Worm (Caenorhabditis elegans): ENCODE results near the gene pie-1.

Gene pie-1

DNA sequence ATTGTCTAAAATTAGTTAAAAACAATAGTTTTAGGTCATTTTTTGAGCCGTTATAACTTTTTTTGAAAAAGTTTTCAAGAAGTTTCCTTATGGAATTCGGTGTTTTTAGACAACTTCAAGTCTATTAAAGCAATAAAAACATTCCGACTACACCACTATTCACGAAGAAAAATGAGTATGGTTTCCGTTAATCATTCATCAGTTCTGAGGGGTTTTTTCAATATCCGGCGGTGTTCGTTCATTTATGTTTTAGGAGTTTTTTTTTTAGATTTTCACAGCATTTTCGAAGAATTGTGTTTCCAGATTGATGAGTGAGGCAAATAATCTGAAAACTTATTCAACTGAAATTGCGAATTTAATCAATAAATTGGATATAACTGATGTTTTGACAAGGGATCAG lies 7.4 kb downstream of the pie-1 start, which contains the start of gene Y49E10.27:
Y49E10.27 (plus strand) TSS at position 301 of the 400 bp plus-strand sequence.
- TF ChIP-seq flh-1 (GFP tag; optimal IDR thresholded peaks at IDR 0.05) (no peak), unc-39 (tag; optimal IDR thresholded peaks at IDR 0.05) (no peak), ztf-11 (tag; optimal IDR thresholded peaks at IDR 0.05) (no peak), lin-32 (GFP tag; optimal IDR thresholded peaks at IDR 0.05) (no peak), nhr-28 (tag; optimal IDR thresholded peaks at IDR 0.05) (no peak), unc-62 (GFP tag; optimal IDR thresholded peaks at IDR 0.05) (no peak), ces-1 (GFP tag; optimal IDR thresholded peaks at IDR 0.05) (no peak), blmp-1 (tag; optimal IDR thresholded peaks at IDR 0.05) (no peak), lsy-2 (tag; optimal IDR thresholded peaks at IDR 0.05) (no peak), ceh-43 (GFP tag; optimal IDR thresholded peaks at IDR 0.05) (no peak), sptf-1 (tag; optimal IDR thresholded peaks at IDR 0.05) (no peak), lin-13 (tag; optimal IDR thresholded peaks at IDR 0.05) (no peak), snpc-4 (tag; optimal IDR thresholded peaks at IDR 0.05) (no peak), pha-4 (tag; optimal IDR thresholded peaks at IDR 0.05) (no peak), mls-2 (tag; optimal IDR thresholded peaks at IDR 0.05) (no peak), hlh-1 (tag; optimal IDR thresholded peaks at IDR 0.05) (no peak), nhr-76 (tag; optimal IDR thresholded peaks at IDR 0.05) (no peak), ceh-83 (GFP tag; optimal IDR thresholded peaks at IDR 0.05) (no peak), M03D4.4 (tag; optimal IDR thresholded peaks at IDR 0.05) (no peak), drap-1 (GFP tag; optimal IDR thresholded peaks at IDR 0.05) (no peak)

DNA sequence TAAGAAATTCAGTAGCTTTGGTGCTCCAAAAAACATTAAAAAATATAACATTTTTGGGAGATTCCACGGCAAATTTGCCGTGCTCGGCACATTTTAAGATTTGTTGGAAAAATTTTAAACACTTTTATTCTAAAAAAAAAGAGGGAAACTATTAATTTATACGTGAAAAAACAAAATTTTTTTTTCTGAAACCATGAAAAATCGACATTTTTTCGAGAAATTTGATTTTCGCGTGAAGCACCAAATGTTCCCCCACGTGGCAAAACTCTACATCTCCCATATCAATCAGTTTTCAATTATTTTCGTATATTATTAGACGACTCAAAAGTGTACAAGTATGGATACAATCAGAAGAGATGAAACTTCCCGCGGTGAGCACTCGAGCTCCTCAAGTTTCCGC lies 9.5 kb downstream of the pie-1 start, which contains the start of gene fbxa-218:
fbxa-218 (plus strand) TSS at position 301 of the 400 bp plus-strand sequence.
- TF ChIP-seq tbx-8 (GFP tag; optimal IDR thresholded peaks at IDR 0.05) = no peak
- no peak for TF ChIP-seq ceh-83 (GFP tag; optimal IDR thresholded peaks at IDR 0.05)
- TF ChIP-seq sem-2 (GFP tag; optimal IDR thresholded peaks at IDR 0.05) = no peak
- no peak for TF ChIP-seq hlh-1 (tag; optimal IDR thresholded peaks at IDR 0.05)
- no peak for TF ChIP-seq unc-62 (GFP tag; optimal IDR thresholded peaks at IDR 0.05)
- TF ChIP-seq zip-8 (tag; optimal IDR thresholded peaks at IDR 0.05) = no peak
- no peak for TF ChIP-seq nhr-76 (tag; optimal IDR thresholded peaks at IDR 0.05)
- TF ChIP-seq snpc-4 (tag; optimal IDR thresholded peaks at IDR 0.05) = no peak

DNA sequence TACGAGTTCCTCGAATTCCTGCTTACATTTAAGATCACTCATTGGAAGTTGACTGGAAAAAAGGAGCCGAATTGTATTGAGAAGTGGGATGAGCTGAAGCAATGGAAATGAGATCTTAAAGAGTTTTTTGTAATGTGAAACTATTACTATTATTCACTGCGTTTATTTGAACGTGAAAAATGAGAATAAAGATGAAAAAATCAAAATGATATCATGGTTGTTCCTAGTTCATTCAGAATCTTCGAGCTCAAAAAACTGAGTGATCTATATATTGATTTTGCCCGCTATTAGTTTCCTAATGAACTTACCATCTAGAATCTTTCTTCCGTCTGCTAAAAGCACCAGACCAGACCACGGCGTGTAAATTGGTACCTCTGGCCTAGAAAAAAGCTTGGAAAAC lies 10.3 kb downstream of the pie-1 start:
- no peak for TF ChIP-seq ham-2 (GFP tag; optimal IDR thresholded peaks at IDR 0.05)
- no peak for TF ChIP-seq mep-1 (tag; optimal IDR thresholded peaks at IDR 0.05)
- TF ChIP-seq unc-39 (tag; optimal IDR thresholded peaks at IDR 0.05) = no peak
- TF ChIP-seq blmp-1 (tag; optimal IDR thresholded peaks at IDR 0.05) = no peak
- TF ChIP-seq M03D4.4 (tag; optimal IDR thresholded peaks at IDR 0.05) = no peak
- TF ChIP-seq mls-2 (tag; optimal IDR thresholded peaks at IDR 0.05) = no peak
- TF ChIP-seq ztf-11 (tag; optimal IDR thresholded peaks at IDR 0.05) = no peak
- no peak for TF ChIP-seq lin-13 (tag; optimal IDR thresholded peaks at IDR 0.05)

DNA sequence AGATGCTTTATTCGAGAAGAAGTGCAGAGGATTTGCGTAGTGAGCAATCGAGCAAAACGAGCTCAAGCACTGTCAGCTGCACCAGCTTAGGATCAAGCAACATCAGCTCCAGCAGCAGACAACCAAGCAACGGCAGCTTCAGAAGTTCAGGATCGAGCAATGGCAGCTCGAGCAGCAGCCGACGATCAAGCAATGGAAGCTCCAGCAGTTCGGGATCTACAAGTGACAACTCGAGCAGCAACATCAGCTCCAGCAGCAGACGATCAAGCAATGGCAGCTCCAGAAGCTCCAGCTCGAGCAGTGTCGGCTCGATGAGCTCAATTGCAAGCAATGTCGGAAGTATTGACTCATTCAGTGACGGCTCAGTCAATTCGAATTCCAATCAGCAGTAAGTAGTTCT lies 12.4 kb downstream of the pie-1 start:
- TF ChIP-seq tbx-8 (GFP tag; optimal IDR thresholded peaks at IDR 0.05) (no peak), elt-3 (tag; optimal IDR thresholded peaks at IDR 0.05) (no peak), flh-1 (GFP tag; optimal IDR thresholded peaks at IDR 0.05) (no peak), ceh-83 (GFP tag; optimal IDR thresholded peaks at IDR 0.05) (no peak), lsy-2 (tag; optimal IDR thresholded peaks at IDR 0.05) (no peak), nhr-12 (tag; optimal IDR thresholded peaks at IDR 0.05) (no peak), sem-2 (GFP tag; optimal IDR thresholded peaks at IDR 0.05) (no peak), mep-1 (tag; optimal IDR thresholded peaks at IDR 0.05) (no peak), zip-8 (tag; optimal IDR thresholded peaks at IDR 0.05) (no peak)

DNA sequence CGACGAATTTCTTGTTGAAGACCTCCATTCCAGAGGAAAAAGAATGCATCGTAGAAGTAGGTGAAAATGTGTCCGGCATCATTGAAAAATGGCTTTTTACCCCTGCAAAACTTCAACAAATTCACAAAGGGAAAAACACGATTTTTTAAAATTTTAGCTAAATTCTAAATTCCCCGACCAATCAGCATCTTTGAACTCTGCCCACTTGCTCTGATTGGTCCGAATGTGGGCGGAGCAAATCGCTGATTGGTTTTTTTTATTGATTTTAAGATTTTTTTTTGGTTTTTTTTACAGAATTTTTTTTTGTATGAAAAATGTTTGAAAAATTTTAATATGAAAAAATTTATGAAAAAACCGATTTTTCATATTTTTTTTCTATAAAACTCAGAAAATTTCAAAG lies 17.2 kb downstream of the pie-1 start:
- TF ChIP-seq nhr-76 (tag; optimal IDR thresholded peaks at IDR 0.05) = no peak
- TF ChIP-seq tbx-8 (GFP tag; optimal IDR thresholded peaks at IDR 0.05) = no peak
- no peak for TF ChIP-seq unc-120 (tag; optimal IDR thresholded peaks at IDR 0.05; ENCODE audit: poor library complexity, severe bottlenecking)
- TF ChIP-seq sem-2 (GFP tag; optimal IDR thresholded peaks at IDR 0.05) = no peak
- no peak for TF ChIP-seq nhr-237 (tag; optimal IDR thresholded peaks at IDR 0.05)
- TF ChIP-seq nhr-2 (tag; optimal IDR thresholded peaks at IDR 0.05) = no peak
- TF ChIP-seq mab-5 (tag; optimal IDR thresholded peaks at IDR 0.05) = no peak
- TF ChIP-seq mls-2 (tag; optimal IDR thresholded peaks at IDR 0.05) = no peak
- no peak for TF ChIP-seq lin-32 (GFP tag; optimal IDR thresholded peaks at IDR 0.05)
- TF ChIP-seq blmp-1 (tag; optimal IDR thresholded peaks at IDR 0.05) = no peak
- no peak for TF ChIP-seq ceh-83 (GFP tag; optimal IDR thresholded peaks at IDR 0.05)
- TF ChIP-seq pha-4 (tag; optimal IDR thresholded peaks at IDR 0.05) = no peak
